Worm (Caenorhabditis elegans) whole organism, L1 larva: ENCODE data around the gene sra-2.
A peak's percentile ranks its signal among the peaks of the same experiment; 100 is the strongest.

Source experiments
- F16B12.6 ChIP-seq: fragments of 150-350 bp; optimal IDR thresholded peaks from 2 replicates; lab custom pipeline; 2014; ENCODE audit warnings: missing biosample characterization, missing genetic modification characterization
- Y116A8C.19 ChIP-seq: sonication (generic microtip); optimal IDR thresholded peaks from 2 replicates; lab custom pipeline; 2016; ENCODE audit warnings: missing compliant biosample characterization, missing genetic modification characterization, borderline replicate concordance
- aha-1 ChIP-seq: fragments of 150-350 bp; optimal IDR thresholded peaks from 2 replicates; lab custom pipeline; 2014; ENCODE audit warnings: missing biosample characterization, missing genetic modification characterization
- alr-1 ChIP-seq: fragments of 200-800 bp; sonication (Bioruptor generic); optimal IDR thresholded peaks from 2 replicates; lab custom pipeline; 2018; ENCODE audit warnings: borderline replicate concordance, mild to moderate bottlenecking, missing genetic modification characterization, missing compliant biosample characterization
- blmp-1 ChIP-seq: fragments of 150-350 bp; optimal IDR thresholded peaks from 2 replicates; lab custom pipeline; 2014; ENCODE audit warnings: missing biosample characterization, missing genetic modification characterization
- ces-1 ChIP-seq: fragments of 150-350 bp; optimal IDR thresholded peaks from 2 replicates; lab custom pipeline; 2014; ENCODE audit warnings: missing biosample characterization, missing genetic modification reagents, missing genetic modification characterization
- dsc-1 ChIP-seq: sonication (generic microtip); optimal IDR thresholded peaks from 2 replicates; lab custom pipeline; 2016; ENCODE audit warnings: mild to moderate bottlenecking, missing genetic modification characterization, missing compliant biosample characterization
- efl-1 ChIP-seq, 4 experiments: fragments of 150-350 bp; optimal IDR thresholded peaks in 3 of 4; peaks in 1 of 4; 1 replicate in 1 of 4; 2 replicates in 3 of 4; lab custom pipeline; 2014; ENCODE audit warnings: missing biosample characterization in 2 of 4, missing genetic modification characterization in 2 of 4, missing genetic modification reagents in 2 of 4
- efl-3 ChIP-seq: fragments of 200-800 bp; sonication (Bioruptor generic); optimal IDR thresholded peaks from 2 replicates; lab custom pipeline; 2018; ENCODE audit warnings: mild to moderate bottlenecking, missing genetic modification characterization, missing compliant biosample characterization
- elt-2 ChIP-seq: sonication (generic microtip); optimal IDR thresholded peaks from 2 replicates; lab custom pipeline; 2016; ENCODE audit warnings: missing genetic modification characterization, mild to moderate bottlenecking, inconsistent platforms, missing compliant biosample characterization, missing genetic modification reagents
- elt-3 ChIP-seq, 6 experiments: fragments of 150-350 bp in 1 of 6; sonication (generic microtip); optimal IDR thresholded peaks; 2 replicates each; lab custom pipeline; 2017 to 2018; ENCODE audit warnings: missing biosample characterization in 6 of 6, missing genetic modification characterization in 6 of 6, inconsistent platforms in 1 of 6
- fkh-8 ChIP-seq: sonication (generic microtip); optimal IDR thresholded peaks from 2 replicates; lab custom pipeline; 2016; ENCODE audit warnings: mild to moderate bottlenecking, missing genetic modification characterization, missing compliant biosample characterization
- fos-1 ChIP-seq: fragments of 150-350 bp; optimal IDR thresholded peaks from 2 replicates; lab custom pipeline; 2014; ENCODE audit warnings: missing biosample characterization, missing genetic modification characterization
- grh-1 ChIP-seq: fragments of 200-800 bp; sonication (Bioruptor generic); IDR thresholded peaks from 2 replicates; pipeline ENCODE4 v1.3.6; 2022; ENCODE audit warnings: missing genetic modification reagents, missing genetic modification characterization, missing compliant biosample characterization
- hlh-17 ChIP-seq: fragments of 200-800 bp; sonication (Bioruptor generic); optimal IDR thresholded peaks from 2 replicates; lab custom pipeline; 2018; ENCODE audit warnings: missing genetic modification characterization, mild to moderate bottlenecking, missing compliant biosample characterization, moderate library complexity, borderline replicate concordance
- hlh-4 ChIP-seq: sonication (generic microtip); optimal IDR thresholded peaks from 2 replicates; lab custom pipeline; 2016; ENCODE audit warnings: mild to moderate bottlenecking, missing genetic modification characterization, missing compliant biosample characterization
- jun-1 ChIP-seq: fragments of 150-350 bp; optimal IDR thresholded peaks from 2 replicates; lab custom pipeline; 2014; ENCODE audit warnings: missing biosample characterization, missing genetic modification reagents, missing genetic modification characterization
- lin-14 ChIP-seq: fragments of 200-800 bp; sonication (Bioruptor generic); optimal IDR thresholded peaks from 2 replicates; lab custom pipeline; 2018; ENCODE audit warnings: mild to moderate bottlenecking, missing genetic modification characterization, moderate library complexity, missing compliant biosample characterization
- lin-35 ChIP-seq, 2 experiments: fragments of 150-350 bp; optimal IDR thresholded peaks; 2 replicates each; lab custom pipeline; 2014; ENCODE audit warnings: missing biosample characterization in 2 of 2, missing genetic modification characterization in 2 of 2, missing genetic modification reagents in 2 of 2
- lin-39 ChIP-seq: fragments of 150-350 bp; optimal IDR thresholded peaks from 2 replicates; lab custom pipeline; 2014; ENCODE audit warnings: missing biosample characterization, missing genetic modification reagents, missing genetic modification characterization
- lsy-2 ChIP-seq, 2 experiments: fragments of 150-350 bp; optimal IDR thresholded peaks; 2 replicates each; lab custom pipeline; 2014; ENCODE audit warnings: missing biosample characterization in 2 of 2, missing genetic modification characterization in 2 of 2
- mab-9 ChIP-seq: fragments of 200-800 bp; sonication (Bioruptor generic); IDR thresholded peaks from 2 replicates; pipeline ENCODE4 v1.3.6; 2022; ENCODE audit warnings: missing genetic modification reagents, missing genetic modification characterization, missing compliant biosample characterization
- mef-2 ChIP-seq: fragments of 150-350 bp; optimal IDR thresholded peaks from 2 replicates; lab custom pipeline; 2014; ENCODE audit warnings: missing biosample characterization, missing genetic modification characterization
- mep-1 ChIP-seq: fragments of 150-350 bp; optimal IDR thresholded peaks from 2 replicates; lab custom pipeline; 2014; ENCODE audit warnings: missing biosample characterization, missing genetic modification characterization
- nhr-11 ChIP-seq: fragments of 150-350 bp; optimal IDR thresholded peaks from 2 replicates; lab custom pipeline; 2014; ENCODE audit warnings: missing biosample characterization, missing genetic modification characterization
- nhr-19 ChIP-seq: fragments of 200-800 bp; sonication (Bioruptor generic); conservative IDR thresholded peaks from 2 replicates; pipeline ENCODE4 v1.3.6; 2022; ENCODE audit warnings: missing genetic modification characterization, missing compliant biosample characterization
- nhr-20 ChIP-seq: sonication (generic microtip); optimal IDR thresholded peaks from 2 replicates; lab custom pipeline; 2016; ENCODE audit warnings: mild to moderate bottlenecking, missing genetic modification characterization, missing compliant biosample characterization
- nhr-47 ChIP-seq: sonication (generic microtip); optimal IDR thresholded peaks from 2 replicates; lab custom pipeline; 2016; ENCODE audit warnings: mild to moderate bottlenecking, missing genetic modification characterization, moderate library complexity, missing compliant biosample characterization
- nhr-71 ChIP-seq: sonication (generic microtip); optimal IDR thresholded peaks from 2 replicates; lab custom pipeline; 2016; ENCODE audit warnings: mild to moderate bottlenecking, missing genetic modification characterization, moderate library complexity, missing compliant biosample characterization
- nhr-76 ChIP-seq: sonication (generic microtip); optimal IDR thresholded peaks from 2 replicates; lab custom pipeline; 2017; ENCODE audit warnings: missing biosample characterization, missing genetic modification characterization
- nhr-84 ChIP-seq: sonication (generic microtip); optimal IDR thresholded peaks from 2 replicates; lab custom pipeline; 2017; ENCODE audit warnings: missing biosample characterization, missing genetic modification characterization
- nhr-85 ChIP-seq: sonication (generic microtip); peaks from one replicate; lab custom pipeline; 2016; ENCODE audit warnings: missing genetic modification characterization, inconsistent platforms, missing compliant biosample characterization
- pax-3 ChIP-seq: fragments of 200-800 bp; sonication (Bioruptor generic); optimal IDR thresholded peaks from 2 replicates; lab custom pipeline; 2018; ENCODE audit warnings: mild to moderate bottlenecking, missing genetic modification characterization, moderate library complexity, missing compliant biosample characterization
- rnt-1 ChIP-seq: sonication (generic microtip); optimal IDR thresholded peaks from 2 replicates; lab custom pipeline; 2016; ENCODE audit warnings: mild to moderate bottlenecking, missing genetic modification characterization, moderate library complexity, missing compliant biosample characterization
- skn-1 ChIP-seq: fragments of 150-350 bp; optimal IDR thresholded peaks from 2 replicates; lab custom pipeline; 2014; ENCODE audit warnings: missing biosample characterization, missing genetic modification characterization
- snu-23 ChIP-seq: sonication (generic microtip); optimal IDR thresholded peaks from 2 replicates; lab custom pipeline; 2016; ENCODE audit warnings: missing genetic modification characterization, missing compliant biosample characterization
- swsn-7 ChIP-seq: sonication (generic microtip); optimal IDR thresholded peaks from 2 replicates; lab custom pipeline; 2016; ENCODE audit warnings: missing genetic modification characterization, missing compliant biosample characterization
- unc-130 ChIP-seq: fragments of 150-350 bp; optimal IDR thresholded peaks from 2 replicates; lab custom pipeline; 2017; ENCODE audit warnings: missing biosample characterization, missing genetic modification characterization, inconsistent platforms
- unc-30 ChIP-seq: sonication (generic microtip); optimal IDR thresholded peaks from 2 replicates; lab custom pipeline; 2017; ENCODE audit warnings: missing biosample characterization, missing genetic modification characterization
- unc-62 ChIP-seq: fragments of 150-350 bp; optimal IDR thresholded peaks from 2 replicates; lab custom pipeline; 2014; ENCODE audit warnings: missing biosample characterization, missing genetic modification reagents, missing genetic modification characterization
- unc-98 ChIP-seq: fragments of 200-800 bp; sonication (Bioruptor generic); IDR thresholded peaks from 2 replicates; pipeline ENCODE4 v1.3.6; 2022; ENCODE audit warnings: missing genetic modification characterization, missing compliant biosample characterization
- vab-15 ChIP-seq: sonication (generic microtip); optimal IDR thresholded peaks from 2 replicates; lab custom pipeline; 2017; ENCODE audit warnings: missing genotype, mild to moderate bottlenecking, missing genetic modification characterization, missing compliant biosample characterization
- ztf-11 ChIP-seq, 2 experiments: sonication (generic microtip); optimal IDR thresholded peaks; 2 replicates each; lab custom pipeline; 2016 to 2017; ENCODE audit warnings: missing genetic modification characterization in 2 of 2, missing biosample characterization in 1 of 2, missing compliant biosample characterization in 1 of 2

Gene sra-2

ce11 chrII:9550718-9551117 is 22.1 kb downstream of the sra-2 start, which contains the start of gene sra-6:
TSS of gene sra-6 (minus strand) at chrII:9550818.
- TF ChIP-seq fos-1 (tag; lab: Kevin White, UChicago) (no peak), dsc-1 (no peak), efl-3 (GFP tag; lab: Kevin White, UChicago) (no peak), fkh-8 (tag; lab: Kevin White, UChicago) (no peak)
- TF ChIP-seq, all 84 proteins: peak for 0

ce11 chrII:9551536-9551935 is 23.0 kb downstream of the sra-2 start, which contains the start of gene F35H8.12:
TSS of gene F35H8.12 (plus strand) at chrII:9551836.
- no peak for TF ChIP-seq efl-1 (optimal IDR thresholded peaks at IDR 0.05; lab: Kevin White, UChicago)
- peak in 1 of 2 experiments; percentile 43 for TF ChIP-seq efl-1 (GFP tag; optimal IDR thresholded peaks at IDR 0.05 in 1 of 2; lab: Kevin White, UChicago)
- TF ChIP-seq nhr-20 (tag; lab: Kevin White, UChicago): no peak

ce11 chrII:9553179-9553578 is 24.6 kb downstream of the sra-2 start, which contains the start of gene F35H8.1:
TSS of gene F35H8.1 (minus strand) at chrII:9553279.
- TF ChIP-seq ces-1 (GFP tag; lab: Kevin White, UChicago) (no peak), snu-23 (no peak), Y116A8C.19 (tag; lab: Kevin White, UChicago) (no peak), vab-15 (tag; lab: Kevin White, UChicago) (no peak), mep-1 (tag; lab: Kevin White, UChicago) (no peak), swsn-7 (no peak), nhr-71 (tag; lab: Kevin White, UChicago) (no peak), skn-1 (no peak), nhr-20 (tag; lab: Kevin White, UChicago) (no peak), F16B12.6 (tag; lab: Kevin White, UChicago) (no peak), nhr-11 (tag; lab: Kevin White, UChicago) (no peak), elt-2 (tag; lab: Kevin White, UChicago) (no peak), nhr-19 (no peak), ztf-11 (tag; optimal IDR thresholded peaks at IDR 0.05; lab: Kevin White, UChicago) (no peak), aha-1 (tag; lab: Kevin White, UChicago) (no peak), nhr-76 (tag; lab: Kevin White, UChicago) (no peak)

DNA sequence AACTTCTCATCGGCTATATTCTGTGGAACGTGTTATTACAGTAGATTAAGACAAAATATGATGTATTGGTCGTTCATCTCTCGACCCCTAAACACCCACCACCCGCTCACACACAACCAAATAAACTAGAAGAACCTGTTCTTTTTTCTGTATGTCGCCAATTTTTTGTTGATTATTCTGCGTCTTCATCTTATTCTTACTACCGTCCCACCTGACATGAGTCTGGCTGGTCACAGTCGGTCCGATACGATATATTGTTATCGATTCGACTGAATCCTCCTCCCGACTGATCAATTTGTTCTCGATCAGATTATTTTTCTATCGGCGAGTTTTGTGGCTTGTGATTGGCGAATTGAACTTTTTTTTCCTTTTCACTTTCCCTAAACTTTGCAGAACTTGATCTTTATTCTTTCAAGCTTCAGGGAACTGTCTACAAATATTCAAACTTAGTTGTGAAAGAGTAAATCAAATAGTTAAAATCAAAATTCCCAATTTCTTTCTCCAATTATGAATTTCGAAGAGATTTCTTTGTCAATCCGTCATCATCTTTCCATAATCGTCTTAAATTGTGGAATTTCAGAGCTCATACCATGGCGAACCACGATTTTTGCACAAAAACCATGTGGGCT is 26.5 kb downstream of the sra-2 start, which contains the start of gene F35H8.2:
Gene F35H8.2, plus strand, starts transcription at position 579 of the 629 bp plus-strand sequence.
- no peak for TF ChIP-seq alr-1 (tag; lab: Kevin White, UChicago)
- TF ChIP-seq lin-14 (GFP tag; lab: Kevin White, UChicago): peak; percentile 45
- TF ChIP-seq nhr-85 (tag; lab: Kevin White, UChicago): peak; percentile 77
- TF ChIP-seq unc-130 (tag; lab: Kevin White, UChicago): peak; percentile 49
- TF ChIP-seq lin-35 (GFP tag; optimal IDR thresholded peaks at IDR 0.05; lab: Kevin White, UChicago): peak in 1 of 2 experiments; percentile 25
- TF ChIP-seq lin-39 (tag; lab: Kevin White, UChicago): no peak
- TF ChIP-seq grh-1 (GFP tag; lab: Robert Waterston, UW): peak; percentile 43; the same call in 1 of the 2 replicates
- peak; percentile 79 for TF ChIP-seq blmp-1 (tag; lab: Kevin White, UChicago)
- TF ChIP-seq elt-3 (tag; optimal IDR thresholded peaks at IDR 0.05; lab: Kevin White, UChicago): peak in 1 of 6 experiments; percentile 29
- TF ChIP-seq jun-1 (tag; lab: Kevin White, UChicago): no peak
- peak; percentile 9 for TF ChIP-seq nhr-20 (tag; lab: Kevin White, UChicago)
- TF ChIP-seq pax-3 (tag; lab: Kevin White, UChicago): no peak

- TF ChIP-seq rnt-1 (tag; lab: Kevin White, UChicago) (no peak), elt-3 (tag; optimal IDR thresholded peaks at IDR 0.05; lab: Kevin White, UChicago) (no peak), mab-9 (GFP tag; lab: Robert Waterston, UW) (no peak), mef-2 (tag; lab: Kevin White, UChicago) (no peak), F16B12.6 (tag; lab: Kevin White, UChicago) (no peak), nhr-47 (tag; lab: Kevin White, UChicago) (no peak), unc-30 (tag; lab: Kevin White, UChicago) (no peak), lsy-2 (tag; optimal IDR thresholded peaks at IDR 0.05; lab: Kevin White, UChicago) (no peak), skn-1 (no peak), hlh-17 (no peak), mep-1 (tag; lab: Kevin White, UChicago) (no peak), unc-98 (GFP tag; lab: Robert Waterston, UW) (no peak), hlh-4 (tag; lab: Kevin White, UChicago) (no peak), Y116A8C.19 (tag; lab: Kevin White, UChicago) (no peak), nhr-84 (tag; lab: Kevin White, UChicago) (no peak), unc-62 (GFP tag; lab: Kevin White, UChicago) (no peak), swsn-7 (no peak), jun-1 (tag; lab: Kevin White, UChicago) (no peak)
Measured at ce11 chrII:9556582-9556981, 28.0 kb downstream of the sra-2 start.
